In genomic region chr3L:6703368-6703807, dm6 we compare ENCODE assay signal across 6 fruit fly cellular contexts.
TF ChIP-seq lines count a peak whose summit lies in the region.

SP1173 (minus strand) TSS chr3L:6703521.

- peak; percentile 40 to 56 for TF ChIP-seq CTCF in S2 (optimal IDR thresholded peaks at IDR 0.05; lab: Kevin White, UChicago)
- peak; percentile 68 for TF ChIP-seq CTCF in whole organism, embryonic (GFP tag; optimal IDR thresholded peaks at IDR 0.05; lab: Kevin White, UChicago)

TF ChIP-seq in whole organism, adult, 20 proteins besides CTCF, POLR2A, EP300 and RAD21:
- no peak for TF ChIP-seq cnc (optimal IDR thresholded peaks at IDR 0.05; lab: Kevin White, UChicago)
- TF ChIP-seq CG14711 (tag; optimal IDR thresholded peaks at IDR 0.05; lab: Kevin White, UChicago), result no peak
- TF ChIP-seq CG11617 (GFP tag; optimal IDR thresholded peaks at IDR 0.05; lab: Kevin White, UChicago), result peak; percentile 18
- TF ChIP-seq CG7101 (tag; optimal IDR thresholded peaks at IDR 0.05; lab: Kevin White, UChicago), result peak; percentile 7
- peak; percentile 6 for TF ChIP-seq toe (GFP tag; optimal IDR thresholded peaks at IDR 0.05; lab: Kevin White, UChicago)
- peak; percentile 17 for TF ChIP-seq tj (GFP tag; optimal IDR thresholded peaks at IDR 0.05; lab: Kevin White, UChicago)
- TF ChIP-seq pad (GFP tag; optimal IDR thresholded peaks at IDR 0.05; lab: Kevin White, UChicago), result peak; percentile 30
- no peak for TF ChIP-seq CG12768 (GFP tag; optimal IDR thresholded peaks at IDR 0.05; lab: Kevin White, UChicago)
- TF ChIP-seq Clk (GFP tag; optimal IDR thresholded peaks at IDR 0.05; lab: Kevin White, UChicago), result no peak
- no peak for TF ChIP-seq Mnt (GFP tag; optimal IDR thresholded peaks at IDR 0.05; lab: Kevin White, UChicago)
- TF ChIP-seq bab1 (GFP tag; optimal IDR thresholded peaks at IDR 0.05; lab: Kevin White, UChicago), result peak; percentile 38

TF ChIP-seq in whole organism, embryonic, 481 proteins besides CTCF, POLR2A, EP300 and RAD21 (continues in another document):
- TF ChIP-seq TFAM (GFP tag; optimal IDR thresholded peaks at IDR 0.05; lab: Kevin White, UChicago) (no peak), CG30403 (GFP tag; optimal IDR thresholded peaks at IDR 0.05; lab: Kevin White, UChicago) (no peak), CG17612 (GFP tag; IDR thresholded peaks at IDR 0.05; lab: Robert Waterston, UW) (peak; percentile 31; the same call in 1 of the 2 replicates), crol (GFP tag; IDR thresholded peaks at IDR 0.05; lab: Robert Waterston, UW) (no peak), CG8478 (optimal IDR thresholded peaks at IDR 0.05; lab: Kevin White, UChicago) (no peak), CG11093 (GFP tag; IDR thresholded peaks at IDR 0.05; lab: Robert Waterston, UW) (no peak), Vsx1 (GFP tag; optimal IDR thresholded peaks at IDR 0.05; lab: Kevin White, UChicago) (no peak), jing (GFP tag; optimal IDR thresholded peaks at IDR 0.05; lab: Kevin White, UChicago) (no peak), da (GFP tag; optimal IDR thresholded peaks at IDR 0.05; lab: Kevin White, UChicago) (no peak), fd64A (GFP tag; optimal IDR thresholded peaks at IDR 0.05; lab: Kevin White, UChicago) (peak; percentile 20), amos (GFP tag; IDR thresholded peaks at IDR 0.05; lab: Robert Waterston, UW; ENCODE audit: partially characterized antibody) (peak; percentile 55; the same call in 1 of the 2 replicates), CG16863 (GFP tag; optimal IDR thresholded peaks at IDR 0.05; lab: Kevin White, UChicago) (no peak), CG9215 (GFP tag; IDR thresholded peaks at IDR 0.05; lab: Robert Waterston, UW) (no peak), C15 (GFP tag; IDR thresholded peaks at IDR 0.05; lab: Robert Waterston, UW) (0 out of 3 replicates have a peak, but pooled peaks have one; percentile 46), CG12659 (GFP tag; optimal IDR thresholded peaks at IDR 0.05; lab: Kevin White, UChicago) (peak; percentile 40), CG13894 (tag; optimal IDR thresholded peaks at IDR 0.05; lab: Kevin White, UChicago) (peak; percentile 75), Usf (GFP tag; optimal IDR thresholded peaks at IDR 0.05; lab: Kevin White, UChicago) (no peak), psq (GFP tag; optimal IDR thresholded peaks at IDR 0.05; lab: Kevin White, UChicago) (no peak), CG12236 (GFP tag; optimal IDR thresholded peaks at IDR 0.05; lab: Kevin White, UChicago) (no peak), CG15696 (tag; optimal IDR thresholded peaks at IDR 0.05; lab: Kevin White, UChicago) (no peak)

TF ChIP-seq in whole organism, prepupa, 60 proteins besides CTCF, POLR2A, EP300 and RAD21 (continues in another document):
- TF ChIP-seq ss (GFP tag; optimal IDR thresholded peaks at IDR 0.05; lab: Kevin White, UChicago), result peak in 1 of 2 experiments; percentile 3
- no peak for TF ChIP-seq lz (GFP tag; optimal IDR thresholded peaks at IDR 0.05; lab: Kevin White, UChicago)
- TF ChIP-seq Ets96B (tag; optimal IDR thresholded peaks at IDR 0.05; lab: Kevin White, UChicago), result no peak
- no peak for TF ChIP-seq dac (GFP tag; optimal IDR thresholded peaks at IDR 0.05; lab: Kevin White, UChicago)
- no peak for TF ChIP-seq Blimp-1 (GFP tag; optimal IDR thresholded peaks at IDR 0.05; lab: Kevin White, UChicago)
- peak; percentile 71 for TF ChIP-seq CG1621 (tag; optimal IDR thresholded peaks at IDR 0.05; lab: Kevin White, UChicago)
- TF ChIP-seq fkh (GFP tag; optimal IDR thresholded peaks at IDR 0.05; lab: Kevin White, UChicago), result no peak
- peak; percentile 60 for TF ChIP-seq CG15336 (GFP tag; IDR thresholded peaks at IDR 0.05; lab: Robert Waterston, UW)
- no peak for TF ChIP-seq CG3032 (tag; optimal IDR thresholded peaks at IDR 0.05; lab: Kevin White, UChicago)
- TF ChIP-seq Hr39 (GFP tag; optimal IDR thresholded peaks at IDR 0.05; lab: Kevin White, UChicago), result no peak
- no peak for TF ChIP-seq Smox (GFP tag; optimal IDR thresholded peaks at IDR 0.05; lab: Kevin White, UChicago)
- TF ChIP-seq Sox14 (GFP tag; optimal IDR thresholded peaks at IDR 0.05; lab: Kevin White, UChicago), result no peak
- TF ChIP-seq CG4318 (GFP tag; optimal IDR thresholded peaks at IDR 0.05; lab: Kevin White, UChicago), result no peak
- no peak for TF ChIP-seq fd85E (GFP tag; optimal IDR thresholded peaks at IDR 0.05; lab: Kevin White, UChicago)
- TF ChIP-seq vri (GFP tag; optimal IDR thresholded peaks at IDR 0.05; lab: Kevin White, UChicago), result no peak
- TF ChIP-seq CG6792 (GFP tag; optimal IDR thresholded peaks at IDR 0.05; lab: Kevin White, UChicago), result no peak
- no peak for TF ChIP-seq CG31627 (GFP tag; optimal IDR thresholded peaks at IDR 0.05; lab: Kevin White, UChicago)
- TF ChIP-seq CG10631 (GFP tag; optimal IDR thresholded peaks at IDR 0.05; lab: Kevin White, UChicago), result no peak
- TF ChIP-seq CG8119 (GFP tag; IDR thresholded peaks at IDR 0.05; lab: Robert Waterston, UW), result no peak
- no peak for TF ChIP-seq CG11762 (GFP tag; optimal IDR thresholded peaks at IDR 0.05; lab: Kevin White, UChicago; ENCODE audit: insufficient read depth)
- TF ChIP-seq OdsH (GFP tag; optimal IDR thresholded peaks at IDR 0.05; lab: Kevin White, UChicago), result no peak
- no peak for TF ChIP-seq CG10669 (GFP tag; optimal IDR thresholded peaks at IDR 0.05; lab: Kevin White, UChicago)

TF ChIP-seq in whole organism, pupa, 21 proteins besides CTCF, POLR2A, EP300 and RAD21:
- TF ChIP-seq CG32121 (GFP tag; IDR thresholded peaks at IDR 0.05; lab: Robert Waterston, UW) (peak; percentile 61; the same call in 1 of the 2 replicates), CG34367 (tag; optimal IDR thresholded peaks at IDR 0.05; lab: Kevin White, UChicago) (no peak), Ets98B (GFP tag; IDR thresholded peaks at IDR 0.05; lab: Robert Waterston, UW) (peak; percentile 68; the same call in 1 of the 2 replicates), CG4496 (GFP tag; IDR thresholded peaks at IDR 0.05; lab: Robert Waterston, UW) (peak; percentile 74; the same call in 2 of the 3 replicates), gl (tag; optimal IDR thresholded peaks at IDR 0.05; lab: Kevin White, UChicago) (no peak), CG12605 (GFP tag; IDR thresholded peaks at IDR 0.05; lab: Robert Waterston, UW) (peak; percentile 56)

TF ChIP-seq in whole organism, wandering third instar larva, 38 proteins besides CTCF, POLR2A, EP300 and RAD21:
- TF ChIP-seq Dif (GFP tag; optimal IDR thresholded peaks at IDR 0.05; lab: Kevin White, UChicago; ENCODE audit: partially characterized antibody) (peak; percentile 29), dl (GFP tag; optimal IDR thresholded peaks at IDR 0.05; lab: Kevin White, UChicago; ENCODE audit: insufficient read depth in 1 of 2, partially characterized antibody in 2 of 2) (peak in 1 of 2 experiments; percentile 16), rgr (GFP tag; optimal IDR thresholded peaks at IDR 0.05; lab: Kevin White, UChicago) (no peak), Vsx2 (GFP tag; optimal IDR thresholded peaks at IDR 0.05; lab: Kevin White, UChicago; ENCODE audit: partially characterized antibody) (peak; percentile 26), Myc (optimal IDR thresholded peaks at IDR 0.05; lab: Kevin White, UChicago) (peak; percentile 78), N (GFP tag; optimal IDR thresholded peaks at IDR 0.05; lab: Kevin White, UChicago) (peak; percentile 40)
